Worm (Caenorhabditis elegans): ENCODE data around the gene dim-1.

The dim-1 gene

DNA sequence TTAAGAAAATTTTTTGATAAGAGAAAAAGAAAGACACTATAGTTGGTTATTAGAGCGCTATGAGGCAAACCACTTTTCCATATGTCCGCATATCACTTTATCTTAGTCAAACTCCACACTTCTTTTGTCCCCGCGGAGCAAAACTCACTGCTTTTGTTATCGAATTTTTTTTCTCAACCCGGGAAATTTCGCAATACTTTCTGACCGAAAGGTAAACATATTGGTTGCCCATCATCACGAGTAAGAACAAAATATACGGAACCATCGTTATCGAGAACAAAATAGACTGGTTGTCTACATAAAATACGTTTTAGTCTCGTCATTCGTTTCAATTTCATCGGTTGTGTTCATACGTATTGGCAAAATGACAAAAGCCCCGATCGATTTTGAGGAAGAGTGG lies 11.3 kb upstream of the dim-1 start, which contains the start of gene C18A11.1 (continued):
- TF ChIP-seq pag-3 (tag; optimal IDR thresholded peaks at IDR 0.05; ENCODE audit: borderline replicate concordance, insufficient read depth) (no peak), ama-1 (optimal IDR thresholded peaks at IDR 0.05) (no peak), lin-39 (tag; optimal IDR thresholded peaks at IDR 0.05) (no peak), hlh-17 (GFP tag; optimal IDR thresholded peaks at IDR 0.05; ENCODE audit: borderline replicate concordance) (no peak), ceh-88 (GFP tag; IDR thresholded peaks at IDR 0.05) (no peak), nhr-85 (tag) (no peak), zip-4 (GFP tag; optimal IDR thresholded peaks at IDR 0.05) (peak; percentile 79), C16A3.4 (tag; optimal IDR thresholded peaks at IDR 0.05) (no peak), efl-1 (optimal IDR thresholded peaks at IDR 0.05) (no peak), efl-1 (GFP tag; optimal IDR thresholded peaks at IDR 0.05 in 1 of 2) (peak in 1 of 2 experiments; percentile 92), unc-86 (tag; optimal IDR thresholded peaks at IDR 0.05) (no peak), rnt-1 (tag; optimal IDR thresholded peaks at IDR 0.05) (no peak), snpc-4 (tag; optimal IDR thresholded peaks at IDR 0.05) (no peak), dpl-1 (GFP tag; optimal IDR thresholded peaks at IDR 0.05) (peak in 2 of 3 experiments; percentile 6 to 33), lin-14 (GFP tag; optimal IDR thresholded peaks at IDR 0.05) (peak; percentile 23), dsc-1 (tag; optimal IDR thresholded peaks at IDR 0.05) (no peak), nhr-71 (tag; optimal IDR thresholded peaks at IDR 0.05) (peak; percentile 49), nhr-20 (tag; optimal IDR thresholded peaks at IDR 0.05) (peak; percentile 61), Y116A8C.19 (tag; optimal IDR thresholded peaks at IDR 0.05; ENCODE audit: borderline replicate concordance) (no peak), ceh-63 (GFP tag; optimal IDR thresholded peaks at IDR 0.05) (no peak), ces-1 (GFP tag; optimal IDR thresholded peaks at IDR 0.05) (no peak), sptf-1 (tag; optimal IDR thresholded peaks at IDR 0.05) (no peak), lsy-2 (tag; optimal IDR thresholded peaks at IDR 0.05) (no peak), skn-1 (tag; optimal IDR thresholded peaks at IDR 0.05) (peak; percentile 20), F16B12.6 (tag; optimal IDR thresholded peaks at IDR 0.05) (no peak), ets-5 (GFP tag; IDR thresholded peaks at IDR 0.05) (no peak), nhr-77 (tag; optimal IDR thresholded peaks at IDR 0.05) (no peak)

DNA sequence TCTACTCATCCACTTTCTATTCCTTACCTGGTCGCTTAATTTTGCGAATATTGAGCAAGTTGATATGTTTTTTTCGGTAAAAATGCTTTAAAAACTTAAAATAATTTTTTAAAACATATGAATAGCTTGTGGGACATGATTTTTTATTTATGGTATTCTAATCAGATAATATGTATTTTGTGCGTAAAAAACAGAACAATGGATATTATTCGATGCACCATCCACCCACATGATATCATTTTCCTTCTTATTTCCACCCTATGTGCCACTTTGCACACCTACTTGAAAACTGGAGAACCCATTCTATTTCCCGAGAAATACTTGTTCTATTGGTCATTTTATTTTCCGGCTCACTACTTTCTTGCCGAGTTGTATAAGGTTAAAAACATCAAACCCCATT lies 9.2 kb upstream of the dim-1 start, which contains the start of gene C18A11.2:
Gene C18A11.2, plus strand, starts transcription at position 301 of the 400 bp plus-strand sequence.
- TF ChIP-seq nhr-47 (tag; optimal IDR thresholded peaks at IDR 0.05) = no peak
- no peak for TF ChIP-seq vab-15 (tag; optimal IDR thresholded peaks at IDR 0.05)
- no peak for TF ChIP-seq C34B4.2 (tag; optimal IDR thresholded peaks at IDR 0.05)
- TF ChIP-seq blmp-1 (tag; optimal IDR thresholded peaks at IDR 0.05) = no peak
- TF ChIP-seq Y116A8C.19 (tag; optimal IDR thresholded peaks at IDR 0.05; ENCODE audit: borderline replicate concordance) = no peak
- no peak for TF ChIP-seq lin-35 (GFP tag; optimal IDR thresholded peaks at IDR 0.05)
- TF ChIP-seq unc-98 (GFP tag; IDR thresholded peaks at IDR 0.05) = no peak
- TF ChIP-seq jun-1 (tag; optimal IDR thresholded peaks at IDR 0.05) = no peak
- TF ChIP-seq fkh-4 (tag; optimal IDR thresholded peaks at IDR 0.05; ENCODE audit: borderline replicate concordance) = no peak
- no peak for TF ChIP-seq egl-13 (tag; optimal IDR thresholded peaks at IDR 0.05)
- TF ChIP-seq xbp-1 (tag; optimal IDR thresholded peaks at IDR 0.05) = no peak
- TF ChIP-seq lin-13 (GFP tag; optimal IDR thresholded peaks at IDR 0.05) = no peak
- TF ChIP-seq rnt-1 (tag; optimal IDR thresholded peaks at IDR 0.05) = no peak
- TF ChIP-seq ztf-11 (tag; optimal IDR thresholded peaks at IDR 0.05) = no peak
- TF ChIP-seq unc-30 (tag; optimal IDR thresholded peaks at IDR 0.05) = no peak
- no peak for TF ChIP-seq lsy-2 (tag; optimal IDR thresholded peaks at IDR 0.05)
- TF ChIP-seq egl-27 (tag; optimal IDR thresholded peaks at IDR 0.05) = no peak
- TF ChIP-seq mdl-1 (tag; optimal IDR thresholded peaks at IDR 0.05) = no peak
- TF ChIP-seq elt-3 (tag; optimal IDR thresholded peaks at IDR 0.05) = no peak

Measured in whole organism, L1 larva.